Worm (Caenorhabditis elegans) whole organism, L1 larva: Measurements from ENCODE around the gene C45B2.2.

ENCODE experiments used
- dpl-1 ChIP-seq, 3 experiments: fragments of 150-350 bp in 2 of 3; sonication (generic microtip) in 1 of 3; optimal IDR thresholded peaks; 2 replicates each; lab custom pipeline; 2014 to 2017; ENCODE audit warnings: missing biosample characterization in 3 of 3, missing genetic modification characterization in 3 of 3, missing genetic modification reagents in 3 of 3
- lin-13 ChIP-seq: fragments of 150-350 bp; optimal IDR thresholded peaks from 2 replicates; lab custom pipeline; 2014; ENCODE audit warnings: missing biosample characterization, missing genetic modification reagents, missing genetic modification characterization
- lin-35 ChIP-seq, 2 experiments: fragments of 150-350 bp; optimal IDR thresholded peaks; 2 replicates each; lab custom pipeline; 2014; ENCODE audit warnings: missing biosample characterization in 2 of 2, missing genetic modification characterization in 2 of 2, missing genetic modification reagents in 2 of 2
- nhr-12 ChIP-seq: sonication (generic microtip); optimal IDR thresholded peaks from 2 replicates; lab custom pipeline; 2017; ENCODE audit warnings: missing biosample characterization, missing genetic modification characterization
- nhr-28 ChIP-seq: fragments of 150-350 bp; optimal IDR thresholded peaks from 2 replicates; lab custom pipeline; 2014; ENCODE audit warnings: missing biosample characterization, missing genetic modification characterization
- skn-1 ChIP-seq: fragments of 150-350 bp; optimal IDR thresholded peaks from 2 replicates; lab custom pipeline; 2014; ENCODE audit warnings: missing biosample characterization, missing genetic modification characterization
- xbp-1 ChIP-seq: sonication (generic microtip); optimal IDR thresholded peaks from 2 replicates; lab custom pipeline; 2016; ENCODE audit warnings: missing genetic modification characterization, missing compliant biosample characterization
- ztf-4 ChIP-seq: fragments of 150-350 bp; optimal IDR thresholded peaks from 2 replicates; lab custom pipeline; 2014; ENCODE audit warnings: missing biosample characterization, missing genetic modification characterization

ce11 chrX:6043283-6043682 lies 41.3 kb upstream of the C45B2.2 start:
- no peak for TF ChIP-seq dpl-1 (GFP tag; optimal IDR thresholded peaks at IDR 0.05; lab: Kevin White, UChicago)
- TF ChIP-seq xbp-1 (tag; lab: Kevin White, UChicago), result no peak
- no peak for TF ChIP-seq ztf-4 (tag; lab: Kevin White, UChicago)
- no peak for TF ChIP-seq skn-1 (tag; lab: Kevin White, UChicago)
- no peak for TF ChIP-seq lin-35 (GFP tag; optimal IDR thresholded peaks at IDR 0.05; lab: Kevin White, UChicago)
- TF ChIP-seq nhr-28 (tag; lab: Kevin White, UChicago), result no peak
- no peak for TF ChIP-seq nhr-12 (tag; lab: Kevin White, UChicago)
- TF ChIP-seq lin-13, result no peak
